Worm (Caenorhabditis elegans) whole organism, late embryonic: Measurements from ENCODE around the gene F40G12.6.

ENCODE experiments used
- C08G9.2 ChIP-seq: sonication (generic microtip); optimal IDR thresholded peaks from 2 replicates; lab custom pipeline; 2016; ENCODE audit warnings: mild to moderate bottlenecking, missing genetic modification characterization, moderate library complexity, missing compliant biosample characterization
- C38D4.7 ChIP-seq: fragments of 200-800 bp; sonication (Bioruptor generic); optimal IDR thresholded peaks from 2 replicates; lab custom pipeline; 2018; ENCODE audit warnings: mild to moderate bottlenecking, missing genetic modification characterization, moderate library complexity, missing compliant biosample characterization
- F13H6.1 ChIP-seq: sonication (generic microtip); optimal IDR thresholded peaks from 2 replicates; lab custom pipeline; 2016; ENCODE audit warnings: missing genetic modification characterization, missing compliant biosample characterization
- K09A11.1 ChIP-seq: sonication (generic microtip); optimal IDR thresholded peaks from 2 replicates; lab custom pipeline; 2017; ENCODE audit warnings: antibody characterized with exemption, mild to moderate bottlenecking, missing genetic modification characterization, missing compliant biosample characterization; ENCODE audit not compliant: insufficient read depth
- ahr-1 ChIP-seq: sonication (generic microtip); optimal IDR thresholded peaks from 2 replicates; lab custom pipeline; 2016; ENCODE audit warnings: missing genetic modification characterization, missing compliant biosample characterization
- ama-1 ChIP-seq: fragments of 150-350 bp; optimal IDR thresholded peaks from 2 replicates; lab custom pipeline; 2014
- ceh-18 ChIP-seq: sonication (generic microtip); optimal IDR thresholded peaks from 2 replicates; lab custom pipeline; 2016; ENCODE audit warnings: missing genetic modification characterization, missing compliant biosample characterization
- ceh-2 ChIP-seq: sonication (generic microtip); optimal IDR thresholded peaks from 2 replicates; lab custom pipeline; 2016; ENCODE audit warnings: missing genotype, missing genetic modification characterization, missing compliant biosample characterization
- ceh-30 ChIP-seq: fragments of 150-350 bp; optimal IDR thresholded peaks from 2 replicates; lab custom pipeline; 2014; ENCODE audit warnings: missing biosample characterization, missing genetic modification characterization
- ceh-31 ChIP-seq: sonication (generic microtip); optimal IDR thresholded peaks from 2 replicates; lab custom pipeline; 2016; ENCODE audit warnings: missing genetic modification characterization, missing compliant biosample characterization
- ceh-48 ChIP-seq: sonication (generic microtip); optimal IDR thresholded peaks from 2 replicates; lab custom pipeline; 2016; ENCODE audit warnings: missing genetic modification characterization, inconsistent platforms, missing compliant biosample characterization
- ceh-6 ChIP-seq: fragments of 200-800 bp; sonication (Bioruptor generic); optimal IDR thresholded peaks from 2 replicates; lab custom pipeline; 2018; ENCODE audit warnings: mild to moderate bottlenecking, missing genetic modification characterization, missing compliant biosample characterization
- ceh-9 ChIP-seq: sonication (generic microtip); optimal IDR thresholded peaks from 2 replicates; lab custom pipeline; 2016; ENCODE audit warnings: mild to moderate bottlenecking, missing genetic modification characterization, inconsistent platforms, missing compliant biosample characterization
- che-1 ChIP-seq: sonication (generic microtip); optimal IDR thresholded peaks from 2 replicates; lab custom pipeline; 2016; ENCODE audit warnings: mild to moderate bottlenecking, missing genetic modification characterization, missing compliant biosample characterization
- elt-2 ChIP-seq: sonication (generic microtip); optimal IDR thresholded peaks from 2 replicates; lab custom pipeline; 2016; ENCODE audit warnings: missing genetic modification reagents, missing genetic modification characterization, missing compliant biosample characterization
- elt-4 ChIP-seq: sonication (generic microtip); optimal IDR thresholded peaks from 2 replicates; lab custom pipeline; 2016; ENCODE audit warnings: missing genetic modification characterization, missing compliant biosample characterization
- ets-4 ChIP-seq: sonication (generic microtip); optimal IDR thresholded peaks from 2 replicates; lab custom pipeline; 2016; ENCODE audit warnings: missing genetic modification characterization, missing compliant biosample characterization
- eyg-1 ChIP-seq: sonication (generic microtip); optimal IDR thresholded peaks from 2 replicates; lab custom pipeline; 2016; ENCODE audit warnings: missing genotype, missing genetic modification characterization, missing compliant biosample characterization
- fax-1 ChIP-seq: sonication (generic microtip); optimal IDR thresholded peaks from 2 replicates; lab custom pipeline; 2016; ENCODE audit warnings: missing genotype, missing genetic modification characterization, missing compliant biosample characterization
- fkh-10 ChIP-seq: fragments of 150-350 bp; optimal IDR thresholded peaks from 2 replicates; lab custom pipeline; 2014; ENCODE audit warnings: missing biosample characterization, missing genetic modification reagents, missing genetic modification characterization
- gmeb-2 ChIP-seq: sonication (generic microtip); optimal IDR thresholded peaks from 2 replicates; lab custom pipeline; 2016; ENCODE audit warnings: missing genetic modification characterization, inconsistent platforms, missing compliant biosample characterization
- hlh-15 ChIP-seq: sonication (generic microtip); optimal IDR thresholded peaks from 2 replicates; lab custom pipeline; 2016; ENCODE audit warnings: missing genetic modification characterization, missing compliant biosample characterization
- hlh-30 ChIP-seq: sonication (generic microtip); optimal IDR thresholded peaks from 2 replicates; lab custom pipeline; 2017; ENCODE audit warnings: antibody characterized with exemption, missing genetic modification characterization, missing compliant biosample characterization; ENCODE audit not compliant: insufficient read depth
- hlh-8 ChIP-seq: sonication (generic microtip); optimal IDR thresholded peaks from 2 replicates; lab custom pipeline; 2016; ENCODE audit warnings: missing genotype, missing genetic modification characterization, missing compliant biosample characterization
- lim-6 ChIP-seq: sonication (generic microtip); optimal IDR thresholded peaks from 2 replicates; lab custom pipeline; 2016; ENCODE audit warnings: missing genetic modification characterization, missing compliant biosample characterization
- lin-11 ChIP-seq: fragments of 200-800 bp; sonication (Bioruptor generic); optimal IDR thresholded peaks from 2 replicates; lab custom pipeline; 2018; ENCODE audit warnings: mild to moderate bottlenecking, missing genetic modification characterization, missing compliant biosample characterization
- nhr-11 ChIP-seq: fragments of 150-350 bp; optimal IDR thresholded peaks from 2 replicates; lab custom pipeline; 2014; ENCODE audit warnings: missing biosample characterization, missing genetic modification characterization
- nhr-232 ChIP-seq: sonication (generic microtip); optimal IDR thresholded peaks from 2 replicates; lab custom pipeline; 2016; ENCODE audit warnings: missing genetic modification characterization, missing compliant biosample characterization
- npax-4 ChIP-seq: sonication (generic microtip); optimal IDR thresholded peaks from 2 replicates; lab custom pipeline; 2016; ENCODE audit warnings: missing genetic modification characterization, missing compliant biosample characterization
- odd-2 ChIP-seq: sonication (generic microtip); optimal IDR thresholded peaks from 2 replicates; lab custom pipeline; 2017; ENCODE audit warnings: antibody characterized with exemption, mild to moderate bottlenecking, missing genetic modification characterization, missing compliant biosample characterization
- pax-1 ChIP-seq: fragments of 150-350 bp; optimal IDR thresholded peaks from 2 replicates; lab custom pipeline; 2014; ENCODE audit warnings: missing biosample characterization, missing genetic modification characterization
- pqm-1 ChIP-seq: sonication (generic microtip); optimal IDR thresholded peaks from 2 replicates; lab custom pipeline; 2016; ENCODE audit warnings: missing genetic modification characterization, missing compliant biosample characterization
- sdc-2 ChIP-seq: sonication (generic microtip); optimal IDR thresholded peaks from 2 replicates; lab custom pipeline; 2016; ENCODE audit warnings: missing genotype, missing genetic modification characterization, missing compliant biosample characterization
- unc-3 ChIP-seq, 2 experiments: fragments of 200-800 bp in 1 of 2; sonication (Bioruptor generic) in 1 of 2; sonication (generic microtip) in 1 of 2; conservative IDR thresholded peaks in 1 of 2; optimal IDR thresholded peaks in 1 of 2; 2 replicates each; pipeline versions ENCODE4 v1.3.6 to Lab custom; 2016 to 2022; ENCODE audit warnings: missing compliant biosample characterization in 2 of 2, missing genetic modification characterization in 2 of 2, missing genetic modification reagents in 1 of 2
- unc-42 ChIP-seq: sonication (generic microtip); optimal IDR thresholded peaks from 2 replicates; lab custom pipeline; 2016; ENCODE audit warnings: missing genotype, missing genetic modification characterization, missing compliant biosample characterization
- unc-55 ChIP-seq: sonication (generic microtip); optimal IDR thresholded peaks from 2 replicates; lab custom pipeline; 2017; ENCODE audit warnings: missing biosample characterization, missing genetic modification reagents, missing genetic modification characterization

The F40G12.6 gene

ce11 chrV:14290636-14291035 is 17.7 kb upstream of the F40G12.6 start, which contains the start of gene F14D7.18:
Gene F14D7.18 (minus strand): TSS chrV:14290736.
- no peak for TF ChIP-seq C38D4.7

ce11 chrV:14289363-14289762 is 16.4 kb upstream of the F40G12.6 start, which contains the start of gene F14D7.1:
Gene F14D7.1 (minus strand): TSS chrV:14289463.
- TF ChIP-seq ceh-2 (tag; lab: Kevin White, UChicago): no peak
- TF ChIP-seq unc-3 (GFP tag; conservative IDR thresholded peaks at IDR 0.05; lab: Robert Waterston, UW): no peak
- no peak for TF ChIP-seq unc-3 (tag; optimal IDR thresholded peaks at IDR 0.05; lab: Kevin White, UChicago)
- no peak for TF ChIP-seq ets-4 (tag; lab: Kevin White, UChicago)

- TF ChIP-seq ceh-18 (tag; lab: Kevin White, UChicago) (no peak), K09A11.1 (tag; lab: Kevin White, UChicago) (no peak), sdc-2 (no peak), fax-1 (no peak), che-1 (no peak), ahr-1 (tag; lab: Kevin White, UChicago) (no peak)
Measured at ce11 chrV:14285803-14286202, 12.9 kb upstream of the F40G12.6 start, which contains the start of gene F40G12.11. Gene F40G12.11 (plus strand): TSS chrV:14286171.

- no peak for TF ChIP-seq pqm-1 (tag; lab: Kevin White, UChicago)
- no peak for TF ChIP-seq elt-4 (tag; lab: Kevin White, UChicago)
- TF ChIP-seq ceh-48 (tag; lab: Kevin White, UChicago): no peak
- TF ChIP-seq pax-1 (tag; lab: Kevin White, UChicago): no peak
- no peak for TF ChIP-seq ceh-30 (tag; lab: Kevin White, UChicago)
- TF ChIP-seq ceh-6 (GFP tag; lab: Kevin White, UChicago): no peak
- no peak for TF ChIP-seq C08G9.2 (tag; lab: Kevin White, UChicago)
- TF ChIP-seq lim-6: no peak
- no peak for TF ChIP-seq fkh-10 (GFP tag; lab: Kevin White, UChicago)
- TF ChIP-seq odd-2 (tag; lab: Kevin White, UChicago): no peak
- TF ChIP-seq unc-42 (tag; lab: Kevin White, UChicago): no peak
- TF ChIP-seq ama-1: no peak
- TF ChIP-seq C38D4.7: no peak
- TF ChIP-seq hlh-15 (tag; lab: Kevin White, UChicago): no peak
- no peak for TF ChIP-seq eyg-1
- TF ChIP-seq elt-2 (tag; lab: Kevin White, UChicago): no peak
- TF ChIP-seq gmeb-2 (tag; lab: Kevin White, UChicago): no peak
- TF ChIP-seq hlh-30 (tag; lab: Kevin White, UChicago): no peak
- no peak for TF ChIP-seq K09A11.1 (tag; lab: Kevin White, UChicago)
- no peak for TF ChIP-seq hlh-8 (tag; lab: Kevin White, UChicago)
- TF ChIP-seq, all 69 proteins: peak for 0
Measured at ce11 chrV:14283241-14283640, 10.3 kb upstream of the F40G12.6 start, which contains the start of gene F40G12.10. Gene F40G12.10 (plus strand): TSS chrV:14283541.

ce11 chrV:14282222-14282709 is 9.3 kb upstream of the F40G12.6 start, which contains the start of the genes srt-74 and F40G12.9:
Gene srt-74 (minus strand): TSS chrV:14282322.
Gene F40G12.9 (plus strand): TSS chrV:14282659.
- TF ChIP-seq ceh-31: no peak
- TF ChIP-seq unc-55 (GFP tag; lab: Kevin White, UChicago): no peak
- TF ChIP-seq ahr-1 (tag; lab: Kevin White, UChicago): no peak
- no peak for TF ChIP-seq npax-4
- TF ChIP-seq ceh-30 (tag; lab: Kevin White, UChicago): no peak
- TF ChIP-seq lim-6: no peak
- TF ChIP-seq eyg-1: no peak
- TF ChIP-seq ceh-9 (tag; lab: Kevin White, UChicago): no peak
- no peak for TF ChIP-seq lin-11 (tag; lab: Kevin White, UChicago)
- TF ChIP-seq nhr-232 (tag; lab: Kevin White, UChicago): no peak
- no peak for TF ChIP-seq C38D4.7
- TF ChIP-seq nhr-11 (tag; lab: Kevin White, UChicago): no peak
- TF ChIP-seq odd-2 (tag; lab: Kevin White, UChicago): no peak
- TF ChIP-seq F13H6.1: no peak
- no peak for TF ChIP-seq elt-2 (tag; lab: Kevin White, UChicago)
- TF ChIP-seq unc-3 (GFP tag; conservative IDR thresholded peaks at IDR 0.05; lab: Robert Waterston, UW): no peak
- TF ChIP-seq unc-3 (tag; optimal IDR thresholded peaks at IDR 0.05; lab: Kevin White, UChicago): no peak
- TF ChIP-seq sdc-2: no peak
- TF ChIP-seq, all 69 proteins: peak for 0
